Worm (Caenorhabditis elegans): Measurements from ENCODE around the gene K08E5.6.

K08E5.6 gene

DNA sequence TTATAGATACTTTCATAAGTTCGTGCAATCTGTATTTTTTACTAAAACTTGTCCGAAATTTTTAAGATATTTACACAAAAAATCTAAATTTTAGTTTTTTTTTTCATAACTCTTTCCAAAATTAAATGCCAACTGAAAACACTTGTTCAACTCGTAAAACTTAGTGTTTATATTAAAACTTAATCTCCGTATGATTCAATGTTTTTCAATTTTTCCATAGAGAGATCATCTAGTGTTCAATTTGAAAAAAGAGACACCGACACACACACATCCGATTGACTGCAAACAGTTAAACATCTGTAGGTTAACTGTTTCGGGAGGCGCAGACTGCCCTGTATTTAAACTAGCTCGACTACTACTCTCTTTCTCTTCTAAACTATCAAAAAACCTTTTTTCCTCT, 31.8 kb upstream of the K08E5.6 start, which contains the start of gene T16H12.9:
T16H12.9 (plus strand) TSS at position 301 of the 400 bp plus-strand sequence.
- TF ChIP-seq zip-11 (GFP tag; IDR thresholded peaks at IDR 0.05): no peak
- TF ChIP-seq nhr-25 (tag; optimal IDR thresholded peaks at IDR 0.05; ENCODE audit: borderline replicate concordance, insufficient read depth): no peak
- no peak for TF ChIP-seq snpc-1.2 (GFP tag; IDR thresholded peaks at IDR 0.05)
- TF ChIP-seq mep-1 (tag; optimal IDR thresholded peaks at IDR 0.05): no peak
- TF ChIP-seq ceh-44 (GFP tag; IDR thresholded peaks at IDR 0.05): no peak
- no peak for TF ChIP-seq mxl-2 (GFP tag; conservative IDR thresholded peaks at IDR 0.05)
- TF ChIP-seq ctbp-1 (GFP tag; IDR thresholded peaks at IDR 0.05): no peak
- no peak for TF ChIP-seq T20F7.1 (GFP tag; optimal IDR thresholded peaks at IDR 0.05)
- TF ChIP-seq spr-3 (GFP tag; optimal IDR thresholded peaks at IDR 0.05): no peak
- no peak for TF ChIP-seq hlh-30 (tag; optimal IDR thresholded peaks at IDR 0.05; ENCODE audit: insufficient read depth)
- no peak for TF ChIP-seq hmg-1.1 (GFP tag; IDR thresholded peaks at IDR 0.05)
- TF ChIP-seq unc-39 (tag; optimal IDR thresholded peaks at IDR 0.05): no peak
- no peak for TF ChIP-seq ZK546.5 (tag; optimal IDR thresholded peaks at IDR 0.05)
- no peak for TF ChIP-seq ceh-32 (tag; optimal IDR thresholded peaks at IDR 0.05; ENCODE audit: poor library complexity)

- TF ChIP-seq fkh-10 (GFP tag; optimal IDR thresholded peaks at IDR 0.05) (no peak), mes-2 (tag; optimal IDR thresholded peaks at IDR 0.05; ENCODE audit: poor library complexity, severe bottlenecking) (no peak), lir-3 (tag; optimal IDR thresholded peaks at IDR 0.05) (no peak), madf-9 (GFP tag; conservative IDR thresholded peaks at IDR 0.05) (no peak), pha-4 (GFP tag; IDR thresholded peaks at IDR 0.05) (no peak), pha-4 (tag; optimal IDR thresholded peaks at IDR 0.05) (no peak), D1046.2 (GFP tag; IDR thresholded peaks at IDR 0.05) (no peak), lin-38 (GFP tag; IDR thresholded peaks at IDR 0.05) (no peak), saeg-2 (GFP tag; IDR thresholded peaks at IDR 0.05) (no peak), Y105C5A.15 (GFP tag; IDR thresholded peaks at IDR 0.05) (no peak), dve-1 (tag; optimal IDR thresholded peaks at IDR 0.05; ENCODE audit: insufficient read depth) (no peak)
Observed at ce11 chrIII:10112958-10113357, 27.9 kb upstream of the K08E5.6 start, which contains the start of gene vps-29. vps-29 (minus strand) TSS chrIII:10113058.

DNA sequence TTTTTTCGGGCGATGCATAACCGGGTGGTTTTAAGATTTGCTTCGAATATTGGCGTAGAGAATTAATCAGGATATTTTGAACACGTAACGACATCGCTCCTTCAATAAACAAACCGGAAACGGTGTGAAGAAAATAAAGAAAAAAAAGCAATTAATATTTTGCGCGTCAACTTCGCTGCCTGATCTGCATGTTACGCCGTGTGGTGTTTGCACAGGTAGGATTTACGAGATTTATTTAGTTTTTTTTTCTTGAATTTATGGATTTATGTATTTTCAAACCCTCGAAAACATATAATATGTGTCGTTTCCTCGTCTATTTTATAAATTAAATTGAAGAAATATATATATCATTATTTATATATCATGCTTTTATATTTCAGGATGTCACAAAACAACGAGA, 26.2 kb upstream of the K08E5.6 start, which contains the start of the genes ZK1128.1 and mett-10:
ZK1128.1 (minus strand) TSS at position 99 of the 400 bp plus-strand sequence.
mett-10 (plus strand) TSS at position 375 of the 400 bp plus-strand sequence.
- TF ChIP-seq lsy-2 (tag; optimal IDR thresholded peaks at IDR 0.05) (peak in 1 of 2 experiments; percentile 68), unc-130 (GFP tag; optimal IDR thresholded peaks at IDR 0.05) (no peak), snpc-1.2 (GFP tag; IDR thresholded peaks at IDR 0.05) (no peak), mes-2 (tag; optimal IDR thresholded peaks at IDR 0.05; ENCODE audit: poor library complexity, severe bottlenecking) (peak; percentile 45), lin-29 (GFP tag; IDR thresholded peaks at IDR 0.05) (no peak), saeg-2 (GFP tag; IDR thresholded peaks at IDR 0.05) (no peak), lin-1 (GFP tag; IDR thresholded peaks at IDR 0.05) (no peak), hmg-1.1 (GFP tag; IDR thresholded peaks at IDR 0.05) (0 out of 2 replicates have a peak, but pooled peaks have one; percentile 13), lim-7 (GFP tag; IDR thresholded peaks at IDR 0.05) (no peak), dve-1 (tag; optimal IDR thresholded peaks at IDR 0.05; ENCODE audit: insufficient read depth) (peak; percentile 9), R02D3.7 (tag; optimal IDR thresholded peaks at IDR 0.05) (peak; percentile 61), dmd-9 (GFP tag; IDR thresholded peaks at IDR 0.05) (no peak), madf-9 (GFP tag; conservative IDR thresholded peaks at IDR 0.05) (no peak), dpl-1 (GFP tag; optimal IDR thresholded peaks at IDR 0.05) (peak; percentile 33), fkh-10 (GFP tag; optimal IDR thresholded peaks at IDR 0.05) (no peak)

ce11 chrIII:10118818-10119217, 22.0 kb upstream of the K08E5.6 start, which contains the start of gene ZK1128.3:
ZK1128.3 (minus strand) TSS chrIII:10118918.
- TF ChIP-seq lim-7 (GFP tag; IDR thresholded peaks at IDR 0.05) (no peak), aly-2 (tag; optimal IDR thresholded peaks at IDR 0.05) (no peak), ZK546.5 (tag; optimal IDR thresholded peaks at IDR 0.05) (no peak), F26F4.8 (GFP tag; conservative IDR thresholded peaks at IDR 0.05) (no peak), dmd-8 (GFP tag; IDR thresholded peaks at IDR 0.05) (no peak), hlh-11 (tag; optimal IDR thresholded peaks at IDR 0.05) (no peak), nhr-6 (tag; optimal IDR thresholded peaks at IDR 0.05) (no peak), ceh-44 (GFP tag; IDR thresholded peaks at IDR 0.05) (no peak), unc-62 (GFP tag; optimal IDR thresholded peaks at IDR 0.05 in 1 of 2) (no peak), unc-62 (tag; optimal IDR thresholded peaks at IDR 0.05) (no peak), dpl-1 (GFP tag; optimal IDR thresholded peaks at IDR 0.05) (no peak), egl-27 (tag; optimal IDR thresholded peaks at IDR 0.05) (no peak), mxl-3 (GFP tag; optimal IDR thresholded peaks at IDR 0.05) (no peak), skn-1 (tag; optimal IDR thresholded peaks at IDR 0.05) (no peak), rbr-2 (tag; optimal IDR thresholded peaks at IDR 0.05) (no peak), mdt-29 (GFP tag; IDR thresholded peaks at IDR 0.05) (no peak), ces-1 (GFP tag; optimal IDR thresholded peaks at IDR 0.05) (no peak)
